Worm (Caenorhabditis elegans) whole organism, L3 larva: Measurements from ENCODE around the gene sqt-3.

Source experiments
- ama-1 ChIP-seq: fragments of 150-350 bp; optimal IDR thresholded peaks from 2 replicates; lab custom pipeline; 2018
- nfya-1 ChIP-seq: sonication (generic microtip); optimal IDR thresholded peaks from 2 replicates; lab custom pipeline; 2017; ENCODE audit warnings: missing genetic modification characterization, mild to moderate bottlenecking, missing compliant biosample characterization, antibody characterized with exemption, moderate library complexity; ENCODE audit not compliant: insufficient read depth
- nhr-237 ChIP-seq: fragments of 150-350 bp; optimal IDR thresholded peaks from 2 replicates; lab custom pipeline; 2014; ENCODE audit warnings: missing biosample characterization, missing genetic modification characterization
- nhr-76 ChIP-seq: fragments of 150-350 bp; sonication (generic microtip); optimal IDR thresholded peaks from 5 replicates; lab custom pipeline; 2014; ENCODE audit warnings: missing biosample characterization, missing genetic modification characterization
- ztf-11 ChIP-seq: fragments of 150-350 bp; optimal IDR thresholded peaks from 2 replicates; lab custom pipeline; 2014; ENCODE audit warnings: missing biosample characterization, missing genetic modification characterization

ce11 chrV:12386154-12386553 lies 33.6 kb downstream of the sqt-3 start, which contains the start of gene K01D12.15:
- TF ChIP-seq nhr-76 (no peak), nfya-1 (tag; lab: Kevin White, UChicago) (no peak), ama-1 (lab: Kevin White, UChicago) (no peak), nhr-237 (tag; lab: Kevin White, UChicago) (no peak), ztf-11 (tag; lab: Kevin White, UChicago) (no peak)
